Worm (Caenorhabditis elegans): ENCODE results near the gene C56E6.2.

DNA sequence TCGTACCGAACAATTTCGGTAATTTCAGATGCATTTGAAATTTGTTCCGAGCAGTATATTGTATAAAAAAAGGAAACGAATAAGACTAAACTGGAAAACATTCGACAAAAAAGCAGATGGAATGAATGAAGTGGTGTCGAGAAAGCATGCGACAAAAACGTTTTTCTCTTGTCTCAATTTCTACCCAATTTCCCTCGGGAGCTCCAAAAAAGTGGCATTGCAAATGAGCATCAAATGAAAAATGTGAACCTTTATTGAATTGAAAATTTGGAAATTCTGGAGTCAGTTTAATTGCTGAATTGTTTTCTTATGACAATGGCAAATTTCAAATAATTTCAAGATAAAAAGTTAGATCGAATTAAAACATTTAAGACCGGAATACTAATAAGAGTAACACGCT, 24.6 kb upstream of the C56E6.2 start, which contains the start of gene R05G9.5:
- TF ChIP-seq nhr-12 (tag; optimal IDR thresholded peaks at IDR 0.05) (no peak), elt-3 (tag; optimal IDR thresholded peaks at IDR 0.05) (no peak), ztf-11 (tag; optimal IDR thresholded peaks at IDR 0.05) (no peak), snpc-4 (tag; optimal IDR thresholded peaks at IDR 0.05) (no peak), bed-3 (GFP tag; optimal IDR thresholded peaks at IDR 0.05) (no peak), ces-1 (GFP tag; optimal IDR thresholded peaks at IDR 0.05) (no peak), sem-2 (GFP tag; optimal IDR thresholded peaks at IDR 0.05) (no peak), ham-2 (GFP tag; optimal IDR thresholded peaks at IDR 0.05) (no peak), lsy-2 (tag; optimal IDR thresholded peaks at IDR 0.05) (no peak), elt-1 (tag; optimal IDR thresholded peaks at IDR 0.05; ENCODE audit: borderline replicate concordance, insufficient read depth) (no peak), unc-39 (tag; optimal IDR thresholded peaks at IDR 0.05) (no peak), nhr-76 (tag; optimal IDR thresholded peaks at IDR 0.05) (no peak), sptf-1 (tag; optimal IDR thresholded peaks at IDR 0.05) (no peak)

Measured in whole organism, mixed stage, embryonic.